Worm (Caenorhabditis elegans) whole organism, L3 larva: Measurements from ENCODE around the gene srt-13.

ENCODE experiments used
- egl-27 ChIP-seq: sonication (generic microtip); optimal IDR thresholded peaks from 4 replicates; lab custom pipeline; 2017; ENCODE audit warnings: missing biosample characterization, missing genetic modification reagents, missing genetic modification characterization
- fkh-10 ChIP-seq: sonication (generic microtip); optimal IDR thresholded peaks from 2 replicates; lab custom pipeline; 2017; ENCODE audit warnings: missing biosample characterization, missing genetic modification reagents, missing genetic modification characterization
- pha-4 ChIP-seq: fragments of 150-350 bp; optimal IDR thresholded peaks from 2 replicates; lab custom pipeline; 2014; ENCODE audit warnings: missing biosample characterization, missing genetic modification reagents, missing genetic modification characterization

DNA sequence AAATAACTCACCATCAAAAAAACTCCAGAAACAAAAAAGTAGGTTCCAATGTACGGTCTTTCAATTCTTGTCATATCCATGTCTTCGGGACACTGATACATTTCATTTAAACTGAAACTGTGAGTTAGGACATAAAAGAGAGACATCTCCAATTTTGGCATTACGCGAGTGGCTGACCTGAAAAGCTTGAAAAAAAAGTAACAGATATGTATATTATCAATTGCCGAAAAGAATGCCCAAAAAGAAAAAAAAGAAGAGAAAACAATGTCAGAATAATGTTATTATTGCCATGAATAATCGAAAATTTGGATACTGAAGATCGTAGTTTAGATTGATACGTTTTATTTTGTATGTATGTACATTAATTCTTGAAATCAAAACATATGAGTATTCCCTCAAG, 6.5 kb upstream of the srt-13 start, which contains the start of gene srt-14:
- TF ChIP-seq fkh-10 (GFP tag; lab: Kevin White, UChicago): no peak
- no peak for TF ChIP-seq egl-27 (tag; lab: Kevin White, UChicago)
- no peak for TF ChIP-seq pha-4
